Worm (Caenorhabditis elegans) whole organism, early embryonic: ENCODE measurements around the gene C49A9.10.

Source experiments
- B0310.2 ChIP-seq: sonication (generic microtip); optimal IDR thresholded peaks from 2 replicates; lab custom pipeline; 2016; ENCODE audit warnings: mild to moderate bottlenecking, missing genetic modification characterization, missing compliant biosample characterization
- F13C5.2 ChIP-seq: sonication (generic microtip); optimal IDR thresholded peaks from 2 replicates; lab custom pipeline; 2017; ENCODE audit warnings: mild to moderate bottlenecking, missing genetic modification characterization, inconsistent platforms, missing compliant biosample characterization
- aly-1 ChIP-seq: sonication (generic microtip); optimal IDR thresholded peaks from 2 replicates; lab custom pipeline; 2016; ENCODE audit warnings: missing genetic modification characterization, missing compliant biosample characterization
- ama-1 ChIP-seq: fragments of 150-350 bp; optimal IDR thresholded peaks from 2 replicates; lab custom pipeline; 2014
- ceh-13 ChIP-seq: fragments of 200-800 bp; sonication (Bioruptor generic); optimal IDR thresholded peaks from 2 replicates; lab custom pipeline; 2018; ENCODE audit warnings: mild to moderate bottlenecking, missing genetic modification characterization, missing compliant biosample characterization
- ceh-36 ChIP-seq: sonication (generic microtip); optimal IDR thresholded peaks from 2 replicates; lab custom pipeline; 2016; ENCODE audit warnings: missing genetic modification characterization, inconsistent platforms, missing compliant biosample characterization
- ets-7 ChIP-seq: sonication (generic microtip); optimal IDR thresholded peaks from 2 replicates; lab custom pipeline; 2016; ENCODE audit warnings: missing genotype, missing genetic modification characterization, missing compliant biosample characterization
- flt-1 ChIP-seq: fragments of 200-800 bp; sonication (Bioruptor generic); IDR thresholded peaks from 2 replicates; pipeline ENCODE4 v1.3.6; 2022; ENCODE audit warnings: missing genetic modification characterization, missing compliant biosample characterization
- hmbx-1 ChIP-seq: sonication (generic microtip); optimal IDR thresholded peaks from 2 replicates; lab custom pipeline; 2016; ENCODE audit warnings: mild to moderate bottlenecking, missing genetic modification characterization, missing compliant biosample characterization
- hmg-4 ChIP-seq: fragments of 200-800 bp; sonication (Bioruptor generic); optimal IDR thresholded peaks from 2 replicates; lab custom pipeline; 2018; ENCODE audit warnings: mild to moderate bottlenecking, missing genetic modification characterization, missing compliant biosample characterization
- hnd-1 ChIP-seq: sonication (generic microtip); optimal IDR thresholded peaks from 2 replicates; lab custom pipeline; 2016; ENCODE audit warnings: missing genetic modification characterization, missing compliant biosample characterization
- pes-1 ChIP-seq: fragments of 200-800 bp; sonication (Bioruptor generic); IDR thresholded peaks from 2 replicates; pipeline ENCODE4 v1.3.6; 2022; ENCODE audit warnings: missing genetic modification reagents, missing genetic modification characterization, missing compliant biosample characterization
- scrt-1 ChIP-seq: fragments of 200-800 bp; sonication (Bioruptor generic); IDR thresholded peaks from 2 replicates; pipeline ENCODE4 v1.3.6; 2022; ENCODE audit warnings: missing genetic modification characterization, missing compliant biosample characterization
- sea-1 ChIP-seq: fragments of 200-800 bp; sonication (Bioruptor generic); conservative IDR thresholded peaks from 2 replicates; pipeline ENCODE4 v1.3.6; 2022; ENCODE audit warnings: missing genetic modification characterization, missing compliant biosample characterization
- tbx-11 ChIP-seq: fragments of 200-800 bp; sonication (Bioruptor generic); IDR thresholded peaks from 2 replicates; pipeline ENCODE4 v1.3.6; 2022; ENCODE audit warnings: missing genetic modification characterization, missing compliant biosample characterization
- tbx-37 ChIP-seq: fragments of 200-800 bp; sonication (Bioruptor generic); conservative IDR thresholded peaks from 2 replicates; pipeline ENCODE4 v1.3.6; 2022; ENCODE audit warnings: missing genetic modification reagents, missing genetic modification characterization, missing compliant biosample characterization
- tra-4 ChIP-seq: sonication (generic microtip); optimal IDR thresholded peaks from 2 replicates; lab custom pipeline; 2017; ENCODE audit warnings: missing genetic modification characterization, missing compliant biosample characterization

C49A9.10 gene

ce11 chrIV:6217066-6217465, 10.9 kb upstream of the C49A9.10 start, which contains the start of gene C49A9.9:
Gene C49A9.9 (plus strand): TSS chrIV:6217372.
- TF ChIP-seq ets-7 (no peak), sea-1 (GFP tag; lab: Robert Waterston, UW) (no peak), ama-1 (lab: Kevin White, UChicago) (no peak), tra-4 (no peak), ceh-36 (tag; lab: Kevin White, UChicago) (no peak)

ce11 chrIV:6213403-6213802, 7.3 kb upstream of the C49A9.10 start, which contains the start of gene C49A9.5:
Gene C49A9.5 (plus strand): TSS chrIV:6213673.
- TF ChIP-seq hmg-4 (GFP tag; lab: Kevin White, UChicago) (no peak), ceh-36 (tag; lab: Kevin White, UChicago) (no peak), tbx-11 (no peak), flt-1 (GFP tag; lab: Robert Waterston, UW) (no peak), hmbx-1 (tag; lab: Kevin White, UChicago) (no peak), ceh-13 (GFP tag; lab: Kevin White, UChicago) (no peak), B0310.2 (tag; lab: Kevin White, UChicago) (no peak), ama-1 (lab: Kevin White, UChicago) (no peak), F13C5.2 (tag; lab: Kevin White, UChicago) (no peak), ets-7 (no peak)

- TF ChIP-seq scrt-1 (GFP tag; lab: Robert Waterston, UW), result no peak
- TF ChIP-seq F13C5.2 (tag; lab: Kevin White, UChicago), result no peak
- no peak for TF ChIP-seq hmg-4 (GFP tag; lab: Kevin White, UChicago)
- no peak for TF ChIP-seq pes-1 (GFP tag; lab: Robert Waterston, UW)
- no peak for TF ChIP-seq ets-7
- TF ChIP-seq ama-1 (lab: Kevin White, UChicago), result no peak
- TF ChIP-seq ceh-13 (GFP tag; lab: Kevin White, UChicago), result no peak
- no peak for TF ChIP-seq tbx-11
- no peak for TF ChIP-seq sea-1 (GFP tag; lab: Robert Waterston, UW)
Observed at ce11 chrIV:6210574-6210973, 4.4 kb upstream of the C49A9.10 start, which contains the start of the genes ugt-24 and C49A9.6. Gene ugt-24 (minus strand): TSS chrIV:6210720. Gene C49A9.6 (plus strand): TSS chrIV:6210936.

- peak; percentile 62 for TF ChIP-seq flt-1 (GFP tag; lab: Robert Waterston, UW)
- peak; percentile 44; the same call in 1 of the 2 replicates for TF ChIP-seq tbx-37 (GFP tag; lab: Robert Waterston, UW)
Observed at ce11 chrIV:6209958-6210357, 3.8 kb upstream of the C49A9.10 start.

- TF ChIP-seq sea-1 (GFP tag; lab: Robert Waterston, UW) (no peak), pes-1 (GFP tag; lab: Robert Waterston, UW) (no peak), ceh-13 (GFP tag; lab: Kevin White, UChicago) (no peak), ama-1 (lab: Kevin White, UChicago) (no peak), hmg-4 (GFP tag; lab: Kevin White, UChicago) (no peak), B0310.2 (tag; lab: Kevin White, UChicago) (no peak), flt-1 (GFP tag; lab: Robert Waterston, UW) (no peak), tbx-37 (GFP tag; lab: Robert Waterston, UW) (no peak), tra-4 (no peak), hnd-1 (tag; lab: Kevin White, UChicago) (no peak), hmbx-1 (tag; lab: Kevin White, UChicago) (no peak), aly-1 (tag; lab: Kevin White, UChicago) (no peak), ceh-36 (tag; lab: Kevin White, UChicago) (no peak), tbx-11 (no peak), scrt-1 (GFP tag; lab: Robert Waterston, UW) (no peak), F13C5.2 (tag; lab: Kevin White, UChicago) (no peak), ets-7 (no peak)
Observed at ce11 chrIV:6209337-6209736, 3.2 kb upstream of the C49A9.10 start.

- TF ChIP-seq hmbx-1 (tag; lab: Kevin White, UChicago), result no peak
Observed at ce11 chrIV:6201769-6202168, 4.4 kb downstream of the C49A9.10 start, which contains the start of gene tkr-2. Gene tkr-2 (plus strand): TSS chrIV:6202069.

- TF ChIP-seq F13C5.2 (tag; lab: Kevin White, UChicago), result no peak
- no peak for TF ChIP-seq aly-1 (tag; lab: Kevin White, UChicago)
- TF ChIP-seq sea-1 (GFP tag; lab: Robert Waterston, UW), result no peak
- no peak for TF ChIP-seq tbx-11
- TF ChIP-seq ets-7, result no peak
- TF ChIP-seq hnd-1 (tag; lab: Kevin White, UChicago), result no peak
- no peak for TF ChIP-seq scrt-1 (GFP tag; lab: Robert Waterston, UW)
- TF ChIP-seq pes-1 (GFP tag; lab: Robert Waterston, UW), result no peak
- TF ChIP-seq ceh-36 (tag; lab: Kevin White, UChicago), result no peak
- no peak for TF ChIP-seq tbx-37 (GFP tag; lab: Robert Waterston, UW)
- no peak for TF ChIP-seq flt-1 (GFP tag; lab: Robert Waterston, UW)
- TF ChIP-seq B0310.2 (tag; lab: Kevin White, UChicago), result no peak
- no peak for TF ChIP-seq hmbx-1 (tag; lab: Kevin White, UChicago)
- TF ChIP-seq ama-1 (lab: Kevin White, UChicago), result no peak
- no peak for TF ChIP-seq tra-4
- TF ChIP-seq ceh-13 (GFP tag; lab: Kevin White, UChicago), result no peak
- TF ChIP-seq hmg-4 (GFP tag; lab: Kevin White, UChicago), result no peak
Observed at ce11 chrIV:6200249-6200648, 5.9 kb downstream of the C49A9.10 start.

- TF ChIP-seq aly-1 (tag; lab: Kevin White, UChicago) (no peak), ceh-36 (tag; lab: Kevin White, UChicago) (no peak), sea-1 (GFP tag; lab: Robert Waterston, UW) (no peak), hmbx-1 (tag; lab: Kevin White, UChicago) (no peak)
Observed at ce11 chrIV:6187160-6187559, 19.0 kb downstream of the C49A9.10 start.
